Worm (Caenorhabditis elegans) whole organism, late embryonic: Measurements from ENCODE around the gene H04D03.7.
A peak's percentile ranks its signal among the peaks of the same experiment; 100 is the strongest.

ENCODE experiments used
- C38D4.7 ChIP-seq: fragments of 200-800 bp; sonication (Bioruptor generic); optimal IDR thresholded peaks from 2 replicates; lab custom pipeline; 2018; ENCODE audit warnings: mild to moderate bottlenecking, missing genetic modification characterization, moderate library complexity, missing compliant biosample characterization
- F13H6.1 ChIP-seq: sonication (generic microtip); optimal IDR thresholded peaks from 2 replicates; lab custom pipeline; 2016; ENCODE audit warnings: missing genetic modification characterization, missing compliant biosample characterization
- Y22D7AL.16 ChIP-seq: sonication (generic microtip); optimal IDR thresholded peaks from 2 replicates; lab custom pipeline; 2016; ENCODE audit warnings: missing genetic modification characterization, missing compliant biosample characterization
- ama-1 ChIP-seq: fragments of 150-350 bp; optimal IDR thresholded peaks from 2 replicates; lab custom pipeline; 2014
- ceh-18 ChIP-seq: sonication (generic microtip); optimal IDR thresholded peaks from 2 replicates; lab custom pipeline; 2016; ENCODE audit warnings: missing genetic modification characterization, missing compliant biosample characterization
- ceh-30 ChIP-seq: fragments of 150-350 bp; optimal IDR thresholded peaks from 2 replicates; lab custom pipeline; 2014; ENCODE audit warnings: missing biosample characterization, missing genetic modification characterization
- ceh-31 ChIP-seq: sonication (generic microtip); optimal IDR thresholded peaks from 2 replicates; lab custom pipeline; 2016; ENCODE audit warnings: missing genetic modification characterization, missing compliant biosample characterization
- ceh-34 ChIP-seq: sonication (generic microtip); optimal IDR thresholded peaks from 2 replicates; lab custom pipeline; 2016; ENCODE audit warnings: mild to moderate bottlenecking, missing genetic modification characterization, missing compliant biosample characterization
- ceh-9 ChIP-seq: sonication (generic microtip); optimal IDR thresholded peaks from 2 replicates; lab custom pipeline; 2016; ENCODE audit warnings: mild to moderate bottlenecking, missing genetic modification characterization, inconsistent platforms, missing compliant biosample characterization
- che-1 ChIP-seq: sonication (generic microtip); optimal IDR thresholded peaks from 2 replicates; lab custom pipeline; 2016; ENCODE audit warnings: mild to moderate bottlenecking, missing genetic modification characterization, missing compliant biosample characterization
- dve-1 ChIP-seq: sonication (generic microtip); optimal IDR thresholded peaks from 2 replicates; lab custom pipeline; 2017; ENCODE audit warnings: antibody characterized with exemption, mild to moderate bottlenecking, missing genetic modification characterization, missing compliant biosample characterization
- elt-2 ChIP-seq: sonication (generic microtip); optimal IDR thresholded peaks from 2 replicates; lab custom pipeline; 2016; ENCODE audit warnings: missing genetic modification reagents, missing genetic modification characterization, missing compliant biosample characterization
- ets-4 ChIP-seq: sonication (generic microtip); optimal IDR thresholded peaks from 2 replicates; lab custom pipeline; 2016; ENCODE audit warnings: missing genetic modification characterization, missing compliant biosample characterization
- eyg-1 ChIP-seq: sonication (generic microtip); optimal IDR thresholded peaks from 2 replicates; lab custom pipeline; 2016; ENCODE audit warnings: missing genotype, missing genetic modification characterization, missing compliant biosample characterization
- fax-1 ChIP-seq: sonication (generic microtip); optimal IDR thresholded peaks from 2 replicates; lab custom pipeline; 2016; ENCODE audit warnings: missing genotype, missing genetic modification characterization, missing compliant biosample characterization
- fkh-10 ChIP-seq: fragments of 150-350 bp; optimal IDR thresholded peaks from 2 replicates; lab custom pipeline; 2014; ENCODE audit warnings: missing biosample characterization, missing genetic modification reagents, missing genetic modification characterization
- fkh-6 ChIP-seq: sonication (generic microtip); optimal IDR thresholded peaks from 2 replicates; lab custom pipeline; 2016; ENCODE audit warnings: missing genetic modification characterization, missing compliant biosample characterization
- hlh-15 ChIP-seq: sonication (generic microtip); optimal IDR thresholded peaks from 2 replicates; lab custom pipeline; 2016; ENCODE audit warnings: missing genetic modification characterization, missing compliant biosample characterization
- hlh-30 ChIP-seq: sonication (generic microtip); optimal IDR thresholded peaks from 2 replicates; lab custom pipeline; 2017; ENCODE audit warnings: antibody characterized with exemption, missing genetic modification characterization, missing compliant biosample characterization; ENCODE audit not compliant: insufficient read depth
- hlh-6 ChIP-seq: sonication (generic microtip); optimal IDR thresholded peaks from 2 replicates; lab custom pipeline; 2016; ENCODE audit warnings: missing genotype, missing genetic modification characterization, missing compliant biosample characterization
- lin-11 ChIP-seq: fragments of 200-800 bp; sonication (Bioruptor generic); optimal IDR thresholded peaks from 2 replicates; lab custom pipeline; 2018; ENCODE audit warnings: mild to moderate bottlenecking, missing genetic modification characterization, missing compliant biosample characterization
- nfya-1 ChIP-seq: sonication (generic microtip); optimal IDR thresholded peaks from 2 replicates; lab custom pipeline; 2017; ENCODE audit warnings: missing genetic modification characterization, mild to moderate bottlenecking, missing compliant biosample characterization, antibody characterized with exemption, moderate library complexity
- nhr-11 ChIP-seq: fragments of 150-350 bp; optimal IDR thresholded peaks from 2 replicates; lab custom pipeline; 2014; ENCODE audit warnings: missing biosample characterization, missing genetic modification characterization
- nhr-232 ChIP-seq: sonication (generic microtip); optimal IDR thresholded peaks from 2 replicates; lab custom pipeline; 2016; ENCODE audit warnings: missing genetic modification characterization, missing compliant biosample characterization
- pax-1 ChIP-seq: fragments of 150-350 bp; optimal IDR thresholded peaks from 2 replicates; lab custom pipeline; 2014; ENCODE audit warnings: missing biosample characterization, missing genetic modification characterization
- pqm-1 ChIP-seq: sonication (generic microtip); optimal IDR thresholded peaks from 2 replicates; lab custom pipeline; 2016; ENCODE audit warnings: missing genetic modification characterization, missing compliant biosample characterization
- rnt-1 ChIP-seq: sonication (generic microtip); optimal IDR thresholded peaks from 2 replicates; lab custom pipeline; 2016; ENCODE audit warnings: missing genetic modification characterization, missing compliant biosample characterization
- syd-9 ChIP-seq: sonication (generic microtip); optimal IDR thresholded peaks from 2 replicates; lab custom pipeline; 2016; ENCODE audit warnings: mild to moderate bottlenecking, missing genetic modification characterization, moderate library complexity, missing compliant biosample characterization
- tbx-2 ChIP-seq: sonication (generic microtip); optimal IDR thresholded peaks from 2 replicates; lab custom pipeline; 2016; ENCODE audit warnings: missing genetic modification characterization, missing compliant biosample characterization
- unc-42 ChIP-seq: sonication (generic microtip); optimal IDR thresholded peaks from 2 replicates; lab custom pipeline; 2016; ENCODE audit warnings: missing genotype, missing genetic modification characterization, missing compliant biosample characterization
- unc-55 ChIP-seq: sonication (generic microtip); optimal IDR thresholded peaks from 2 replicates; lab custom pipeline; 2017; ENCODE audit warnings: missing biosample characterization, missing genetic modification reagents, missing genetic modification characterization
- unc-86 ChIP-seq: sonication (generic microtip); optimal IDR thresholded peaks from 2 replicates; lab custom pipeline; 2016; ENCODE audit warnings: missing genetic modification characterization, missing compliant biosample characterization

The H04D03.7 gene

ce11 chrIII:10427882-10428281 is 18.7 kb downstream of the H04D03.7 start, which contains the start of gene prp-3:
TSS of gene prp-3 (minus strand) at chrIII:10427982.
- TF ChIP-seq C38D4.7 (GFP tag; lab: Kevin White, UChicago) (no peak), ceh-34 (tag; lab: Kevin White, UChicago) (no peak), nhr-11 (tag; lab: Kevin White, UChicago) (no peak), ceh-9 (tag; lab: Kevin White, UChicago) (no peak), fax-1 (no peak), pqm-1 (no peak), eyg-1 (tag; lab: Kevin White, UChicago) (no peak)
- TF ChIP-seq, all 69 proteins: peak for 0

DNA sequence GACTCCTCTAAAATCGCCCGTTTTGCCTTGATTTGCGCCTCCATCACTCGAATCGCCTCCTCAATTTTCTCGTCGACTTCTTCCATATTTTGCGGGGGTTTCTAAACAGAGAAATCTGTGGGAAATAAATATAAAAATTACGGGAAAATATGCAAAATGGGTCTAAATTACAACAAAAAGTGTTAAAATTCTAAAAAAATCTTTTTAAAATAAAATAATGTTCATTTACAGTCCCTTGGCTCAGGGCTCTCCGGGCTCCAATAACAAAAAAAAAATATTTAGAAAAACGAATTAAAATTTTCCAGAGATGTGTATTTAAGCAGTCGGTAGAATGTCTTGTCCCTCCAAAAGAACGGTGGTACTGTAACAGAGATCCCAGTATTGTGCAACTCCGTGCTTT is 22.7 kb downstream of the H04D03.7 start, which contains the start of gene M03C11.6:
M03C11.6 (minus strand) TSS at position 101 of the 400 bp plus-strand sequence.
- TF ChIP-seq nhr-232 (tag; lab: Kevin White, UChicago) (no peak), ceh-9 (tag; lab: Kevin White, UChicago) (no peak), eyg-1 (tag; lab: Kevin White, UChicago) (no peak)

DNA sequence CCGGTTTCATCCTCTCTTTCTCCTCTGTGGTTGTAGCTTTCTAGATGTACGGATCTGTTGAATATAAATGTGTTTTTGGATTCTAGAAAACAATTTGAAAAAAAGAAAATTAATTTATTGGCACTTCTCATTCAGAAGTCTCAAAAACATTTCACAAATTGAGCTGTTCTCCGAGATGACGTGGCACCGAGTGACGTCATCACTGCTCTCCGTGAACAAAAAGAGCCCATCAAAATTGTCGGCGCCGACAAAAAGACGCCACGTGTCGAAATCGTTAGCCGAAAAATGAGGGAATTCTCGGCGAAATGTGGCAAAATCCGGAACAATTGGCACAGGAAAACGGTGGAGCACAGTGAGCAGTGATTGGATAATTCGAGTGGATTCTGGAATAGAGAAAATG is 24.9 kb downstream of the H04D03.7 start:
- TF ChIP-seq nhr-11 (tag; lab: Kevin White, UChicago) (no peak), elt-2 (tag; lab: Kevin White, UChicago) (no peak), nfya-1 (tag; lab: Kevin White, UChicago) (no peak), F13H6.1 (no peak)
- TF ChIP-seq, all 69 proteins: peak for 0

ce11 chrIII:10415822-10416221 is 30.8 kb downstream of the H04D03.7 start, which contains the start of gene ymel-1:
TSS of gene ymel-1 (plus strand) at chrIII:10416139.
- TF ChIP-seq ama-1 (lab: Kevin White, UChicago) (peak; percentile 49), elt-2 (tag; lab: Kevin White, UChicago) (peak; percentile 34), fkh-10 (GFP tag; lab: Kevin White, UChicago) (no peak), syd-9 (tag; lab: Kevin White, UChicago) (no peak)

DNA sequence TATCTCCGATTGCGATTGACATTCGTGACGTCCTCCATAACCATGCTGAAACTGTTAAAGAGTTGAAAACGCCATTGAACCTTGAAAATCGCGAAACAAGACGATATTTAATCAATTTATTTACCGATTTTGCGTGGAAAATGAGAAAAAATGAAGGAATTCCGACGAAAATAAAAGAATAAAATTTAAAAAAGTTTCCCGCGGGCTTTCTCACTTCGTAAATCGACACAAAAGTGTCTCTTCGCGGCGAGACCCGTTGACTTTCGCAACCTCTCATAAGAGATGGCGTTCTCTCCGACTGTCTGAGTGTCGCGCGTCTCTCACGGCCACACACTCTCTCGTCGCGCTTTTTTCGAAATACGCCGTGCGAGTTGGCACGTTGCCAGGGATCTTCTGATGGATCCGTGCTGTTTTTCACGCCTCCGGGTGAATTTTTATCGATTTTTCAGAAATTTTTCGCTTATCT is 39.4 kb downstream of the H04D03.7 start, which contains the start of gene hat-1:
hat-1 (minus strand) TSS at position 51 of the 466 bp plus-strand sequence.
- TF ChIP-seq ceh-34 (tag; lab: Kevin White, UChicago) (peak; percentile 45), dve-1 (tag; lab: Kevin White, UChicago) (peak; percentile 66), fkh-6 (tag; lab: Kevin White, UChicago) (no peak), ceh-30 (peak; percentile 17), ceh-18 (tag; lab: Kevin White, UChicago) (peak; percentile 68), hlh-15 (tag; lab: Kevin White, UChicago) (no peak), Y22D7AL.16 (tag; lab: Kevin White, UChicago) (peak; percentile 36), unc-55 (peak; percentile 55), unc-86 (tag; lab: Kevin White, UChicago) (no peak), ets-4 (tag; lab: Kevin White, UChicago) (peak; percentile 8), che-1 (tag; lab: Kevin White, UChicago) (no peak), ceh-31 (tag; lab: Kevin White, UChicago) (peak; percentile 66), pax-1 (tag; lab: Kevin White, UChicago) (peak; percentile 75), nfya-1 (tag; lab: Kevin White, UChicago) (peak; percentile 80), unc-42 (tag; lab: Kevin White, UChicago) (peak; percentile 66), lin-11 (tag; lab: Kevin White, UChicago) (no peak), rnt-1 (tag; lab: Kevin White, UChicago) (peak; percentile 26), hlh-30 (tag; lab: Kevin White, UChicago) (peak; percentile 4), tbx-2 (tag; lab: Kevin White, UChicago) (peak; percentile 57), hlh-6 (tag; lab: Kevin White, UChicago) (no peak)
